Fruit fly (Drosophila melanogaster) whole organism, embryonic: Measurements from ENCODE around the gene mAcon1.

ENCODE experiments used
- C15 ChIP-seq: fragments of 200-800 bp; sonication (Bioruptor generic); IDR thresholded peaks from 3 replicates; pipeline ENCODE4 v1.3.6; 2022; ENCODE audit warnings: missing biosample characterization, missing genetic modification characterization
- CG15011 ChIP-seq: fragments of 200-800 bp; sonication (Bioruptor generic); optimal IDR thresholded peaks from 3 replicates; lab custom pipeline; 2018; ENCODE audit warnings: missing biosample characterization, mild to moderate bottlenecking, missing genetic modification characterization
- CG15269 ChIP-seq: fragments of 200-800 bp; sonication (Bioruptor generic); optimal IDR thresholded peaks from 2 replicates; lab custom pipeline; 2018; ENCODE audit warnings: missing biosample characterization, mild to moderate bottlenecking, missing genetic modification characterization, moderate library complexity
- CG1602 ChIP-seq: fragments of 200-800 bp; sonication (Bioruptor generic); optimal IDR thresholded peaks from 3 replicates; lab custom pipeline; 2016; ENCODE audit warnings: missing biosample characterization, missing genetic modification characterization
- CG16779 ChIP-seq: fragments of 200-800 bp; sonication (Bioruptor generic); IDR thresholded peaks from 2 replicates; pipeline ENCODE4 v1.3.6; 2022; ENCODE audit warnings: missing biosample characterization, missing genetic modification characterization
- CG16813 ChIP-seq: fragments of 200-800 bp; sonication (Bioruptor generic); IDR thresholded peaks from 3 replicates; pipeline ENCODE4 v1.3.6; 2022; ENCODE audit warnings: missing biosample characterization, missing genetic modification characterization; ENCODE audit not compliant: partially characterized antibody
- CG17361 ChIP-seq: fragments of 200-800 bp; sonication (Bioruptor generic); IDR thresholded peaks from 3 replicates; pipeline ENCODE4 v1.3.6; 2022; ENCODE audit warnings: missing biosample characterization, missing genetic modification characterization
- CG18011 ChIP-seq: fragments of 200-800 bp; sonication (Bioruptor generic); optimal IDR thresholded peaks from 2 replicates; lab custom pipeline; 2017; ENCODE audit warnings: missing biosample characterization, missing genetic modification characterization, mild to moderate bottlenecking, moderate library complexity, missing genotype
- CG3995 ChIP-seq: fragments of 200-800 bp; sonication (Bioruptor generic); optimal IDR thresholded peaks from 3 replicates; lab custom pipeline; 2016; ENCODE audit warnings: missing biosample characterization, missing genetic modification characterization
- CG6175 ChIP-seq: fragments of 200-800 bp; sonication (Bioruptor generic); IDR thresholded peaks from 3 replicates; pipeline ENCODE4 v1.3.6; 2022; ENCODE audit warnings: missing biosample characterization, missing genetic modification characterization
- CG7556 ChIP-seq: fragments of 200-800 bp; sonication (Bioruptor generic); optimal IDR thresholded peaks from 2 replicates; lab custom pipeline; 2017; ENCODE audit warnings: missing biosample characterization, mild to moderate bottlenecking, missing genetic modification characterization
- CG8089 ChIP-seq: fragments of 200-800 bp; sonication (Bioruptor generic); optimal IDR thresholded peaks from 3 replicates; lab custom pipeline; 2016; ENCODE audit warnings: missing biosample characterization, missing genetic modification characterization
- CG8290 ChIP-seq, 3 experiments: fragments of 200-800 bp; sonication (Bioruptor generic); optimal IDR thresholded peaks; 2 replicates each; lab custom pipeline; 2016 to 2019; ENCODE audit warnings: missing biosample characterization in 3 of 3, missing genetic modification characterization in 3 of 3, mild to moderate bottlenecking in 2 of 3, moderate library complexity in 1 of 3
- CG8388 ChIP-seq: fragments of 200-800 bp; sonication (Bioruptor generic); optimal IDR thresholded peaks from 2 replicates; lab custom pipeline; 2019; ENCODE audit warnings: missing biosample characterization, mild to moderate bottlenecking, missing genetic modification characterization, moderate library complexity
- CG9932 ChIP-seq: fragments of 200-800 bp; sonication (Bioruptor generic); IDR thresholded peaks from 2 replicates; pipeline ENCODE4 v1.3.6; 2022; ENCODE audit warnings: missing biosample characterization, missing genetic modification characterization
- Camta ChIP-seq: fragments of 200-800 bp; sonication (Bioruptor generic); optimal IDR thresholded peaks from 2 replicates; lab custom pipeline; 2016; ENCODE audit warnings: missing biosample characterization, missing genetic modification characterization
- D ChIP-seq, 2 experiments: fragments of 200-800 bp in 1 of 2; fragments of >200 bp in 1 of 2; sonication (Bioruptor generic) in 1 of 2; optimal IDR thresholded peaks; 2 replicates in 1 of 2; 3 replicates in 1 of 2; lab custom pipeline; 2017; ENCODE audit warnings: mild to moderate bottlenecking in 1 of 2, missing biosample characterization in 1 of 2, missing genetic modification characterization in 1 of 2, missing genetic modification reagents in 1 of 2
- GATAe ChIP-seq: fragments of 200-800 bp; sonication (Bioruptor generic); conservative IDR thresholded peaks from 2 replicates; pipeline ENCODE4 v1.3.6; 2022; ENCODE audit warnings: missing biosample characterization, missing genetic modification characterization
- Gug ChIP-seq: fragments of 200-800 bp; sonication (Bioruptor generic); IDR thresholded peaks from 4 replicates; pipeline ENCODE4 v1.3.6; 2022; ENCODE audit warnings: missing biosample characterization, missing genetic modification characterization
- HLH4C ChIP-seq: fragments of 200-800 bp; sonication (Bioruptor generic); IDR thresholded peaks from 3 replicates; pipeline ENCODE4 v1.3.6; 2022; ENCODE audit warnings: missing biosample characterization, missing genetic modification characterization; ENCODE audit not compliant: partially characterized antibody
- HLHmδ ChIP-seq: fragments of 200-800 bp; sonication (Bioruptor generic); optimal IDR thresholded peaks from 2 replicates; lab custom pipeline; 2018; ENCODE audit warnings: missing biosample characterization, mild to moderate bottlenecking, missing genetic modification characterization, moderate library complexity
- HmgZ ChIP-seq: fragments of 200-800 bp; sonication (Bioruptor generic); optimal IDR thresholded peaks from 2 replicates; lab custom pipeline; 2018; ENCODE audit warnings: missing biosample characterization, mild to moderate bottlenecking, missing genetic modification characterization
- Meics ChIP-seq: fragments of 200-800 bp; sonication (Bioruptor generic); optimal IDR thresholded peaks from 2 replicates; lab custom pipeline; 2017; ENCODE audit warnings: missing biosample characterization, mild to moderate bottlenecking, missing genetic modification characterization
- NC2α ChIP-seq: fragments of 200-800 bp; sonication (Bioruptor generic); optimal IDR thresholded peaks from 2 replicates; lab custom pipeline; 2016; ENCODE audit warnings: missing biosample characterization, missing genetic modification characterization
- Nf-YA ChIP-seq: fragments of 200-800 bp; sonication (Bioruptor generic); IDR thresholded peaks from 2 replicates; pipeline ENCODE4 v1.3.6; 2022; ENCODE audit warnings: missing biosample characterization, missing genetic modification characterization
- Nf-YC ChIP-seq: fragments of 200-800 bp; optimal IDR thresholded peaks from 3 replicates; lab custom pipeline; 2019; ENCODE audit warnings: missing biosample characterization, mild to moderate bottlenecking, missing genetic modification characterization, moderate library complexity
- Ravus ChIP-seq: fragments of 200-800 bp; sonication (Bioruptor generic); IDR thresholded peaks from 2 replicates; pipeline ENCODE4 v1.3.6; 2022; ENCODE audit warnings: missing biosample characterization, missing genetic modification characterization
- Six4 ChIP-seq: fragments of 200-800 bp; sonication (Bioruptor generic); optimal IDR thresholded peaks from 2 replicates; lab custom pipeline; 2016; ENCODE audit warnings: missing biosample characterization, missing genetic modification characterization
- Xbp1 ChIP-seq: fragments of 200-800 bp; sonication (Bioruptor generic); optimal IDR thresholded peaks from 3 replicates; lab custom pipeline; 2016; ENCODE audit warnings: missing biosample characterization, mild to moderate bottlenecking, missing genetic modification characterization
- ap ChIP-seq: fragments of 200-800 bp; sonication (Bioruptor generic); IDR thresholded peaks from 2 replicates; pipeline ENCODE4 v1.3.6; 2022; ENCODE audit warnings: missing biosample characterization, missing genetic modification characterization
- ara ChIP-seq: fragments of 200-800 bp; sonication (Bioruptor generic); IDR thresholded peaks from 2 replicates; pipeline ENCODE4 v1.3.6; 2022; ENCODE audit warnings: missing biosample characterization, missing genetic modification characterization
- en ChIP-seq: fragments of 200-800 bp; sonication (Bioruptor generic); optimal IDR thresholded peaks from 2 replicates; lab custom pipeline; 2016; ENCODE audit warnings: missing biosample characterization, missing genetic modification characterization
- ftz-f1 ChIP-seq: fragments of 200-800 bp; sonication (Bioruptor generic); optimal IDR thresholded peaks from 2 replicates; lab custom pipeline; 2016; ENCODE audit warnings: missing biosample characterization, missing genetic modification characterization
- gce ChIP-seq: fragments of 200-800 bp; sonication (Bioruptor generic); IDR thresholded peaks from 3 replicates; pipeline ENCODE4 v1.3.6; 2022; ENCODE audit warnings: missing biosample characterization, missing genetic modification characterization
- hkb ChIP-seq, 2 experiments: fragments of 200-800 bp in 1 of 2; fragments of >200 bp in 1 of 2; sonication (Bioruptor generic) in 1 of 2; IDR thresholded peaks in 1 of 2; optimal IDR thresholded peaks in 1 of 2; 2 replicates each; pipeline versions ENCODE4 v1.3.6 to Lab custom; 2017 to 2022; ENCODE audit warnings: missing biosample characterization in 1 of 2, missing genetic modification characterization in 1 of 2
- ind ChIP-seq: fragments of 200-800 bp; sonication (Bioruptor generic); optimal IDR thresholded peaks from 3 replicates; lab custom pipeline; 2016; ENCODE audit warnings: missing biosample characterization, missing genetic modification characterization
- jing ChIP-seq: fragments of 200-800 bp; sonication (Bioruptor generic); optimal IDR thresholded peaks from 2 replicates; lab custom pipeline; 2018; ENCODE audit warnings: missing biosample characterization, mild to moderate bottlenecking, missing genetic modification characterization
- maf-S ChIP-seq: fragments of 200-800 bp; sonication (Bioruptor generic); optimal IDR thresholded peaks from 2 replicates; lab custom pipeline; 2016; ENCODE audit warnings: missing biosample characterization, missing genetic modification characterization
- nerfin-1 ChIP-seq: fragments of 200-800 bp; sonication (Bioruptor generic); optimal IDR thresholded peaks from 3 replicates; lab custom pipeline; 2019; ENCODE audit warnings: missing biosample characterization, mild to moderate bottlenecking, missing genetic modification characterization, moderate library complexity
- phol ChIP-seq: fragments of 200-800 bp; sonication (Bioruptor generic); optimal IDR thresholded peaks from 3 replicates; lab custom pipeline; 2018; ENCODE audit warnings: missing biosample characterization, mild to moderate bottlenecking, missing genetic modification characterization, moderate library complexity
- ranshi ChIP-seq: fragments of 200-800 bp; sonication (Bioruptor generic); IDR thresholded peaks from 2 replicates; pipeline ENCODE4 v1.3.6; 2022; ENCODE audit warnings: missing biosample characterization, missing genetic modification characterization
- repo ChIP-seq: fragments of 200-800 bp; sonication (Bioruptor generic); optimal IDR thresholded peaks from 2 replicates; lab custom pipeline; 2016; ENCODE audit warnings: missing biosample characterization, missing genetic modification characterization
- run ChIP-seq: fragments of 200-800 bp; sonication (Bioruptor generic); optimal IDR thresholded peaks from 3 replicates; lab custom pipeline; 2018; ENCODE audit warnings: missing biosample characterization, mild to moderate bottlenecking, missing genetic modification characterization
- sim ChIP-seq: fragments of 200-800 bp; sonication (Bioruptor generic); IDR thresholded peaks from 2 replicates; pipeline ENCODE4 v1.3.6; 2022; ENCODE audit warnings: missing biosample characterization, missing genetic modification characterization
- sob ChIP-seq: fragments of 200-800 bp; sonication (Bioruptor generic); IDR thresholded peaks from 2 replicates; pipeline ENCODE4 v1.3.6; 2022; ENCODE audit warnings: missing biosample characterization, missing genetic modification characterization
- sug ChIP-seq: fragments of 200-800 bp; optimal IDR thresholded peaks from 2 replicates; lab custom pipeline; 2019; ENCODE audit warnings: missing biosample characterization, mild to moderate bottlenecking, missing genetic modification characterization, moderate library complexity
- tap ChIP-seq: fragments of 200-800 bp; optimal IDR thresholded peaks from 3 replicates; lab custom pipeline; 2019; ENCODE audit warnings: missing biosample characterization, mild to moderate bottlenecking, missing genetic modification characterization, moderate library complexity
- tio ChIP-seq: fragments of 200-800 bp; sonication (Bioruptor generic); optimal IDR thresholded peaks from 2 replicates; lab custom pipeline; 2017; ENCODE audit warnings: missing biosample characterization, missing genetic modification characterization, inconsistent platforms
- vnd ChIP-seq: fragments of 200-800 bp; sonication (Bioruptor generic); IDR thresholded peaks from 3 replicates; pipeline ENCODE4 v1.3.6; 2022; ENCODE audit warnings: missing biosample characterization, missing genetic modification characterization; ENCODE audit not compliant: partially characterized antibody
- z ChIP-seq: fragments of 200-800 bp; sonication (Bioruptor generic); IDR thresholded peaks from 3 replicates; pipeline ENCODE4 v1.3.6; 2022; ENCODE audit warnings: missing biosample characterization, missing genetic modification characterization

Gene mAcon1

dm6 chr2L:21214961-21215362 lies 46.6 kb downstream of the mAcon1 start (continued):
- TF ChIP-seq vnd (GFP tag; lab: Robert Waterston, UW) (no peak), NC2α (peak; percentile 23), HmgZ (tag; lab: Kevin White, UChicago) (peak; percentile 43), CG15011 (GFP tag; lab: Kevin White, UChicago) (no peak), HLHmδ (no peak), Gug (GFP tag; lab: Robert Waterston, UW) (no peak; the same call in 3 of the 4 replicates), CG9932 (GFP tag; lab: Robert Waterston, UW) (0 out of 2 replicates have a peak, but pooled peaks have one; percentile 7), HLH4C (GFP tag; lab: Robert Waterston, UW) (peak; percentile 29; the same call in 1 of the 3 replicates), nerfin-1 (peak; percentile 27), C15 (GFP tag; lab: Robert Waterston, UW) (no peak), z (no peak), Camta (GFP tag; lab: Kevin White, UChicago) (peak; percentile 34), jing (GFP tag; lab: Kevin White, UChicago) (no peak), Xbp1 (GFP tag; lab: Kevin White, UChicago) (peak; percentile 26), gce (no peak), CG15269 (tag; lab: Kevin White, UChicago) (no peak), tap (tag; lab: Kevin White, UChicago) (no peak), CG17361 (GFP tag; lab: Robert Waterston, UW) (peak; percentile 41; the same call in 1 of the 3 replicates), CG6175 (GFP tag; lab: Robert Waterston, UW) (no peak), CG16813 (GFP tag; lab: Robert Waterston, UW) (peak; percentile 32; the same call in 1 of the 3 replicates), en (GFP tag; lab: Kevin White, UChicago) (no peak), ind (GFP tag; lab: Kevin White, UChicago) (peak; percentile 11), CG7556 (GFP tag; lab: Kevin White, UChicago) (no peak), ftz-f1 (GFP tag; lab: Kevin White, UChicago) (no peak), run (tag; lab: Kevin White, UChicago) (no peak), CG8388 (GFP tag; lab: Kevin White, UChicago) (no peak), sob (peak; percentile 61), CG1602 (no peak), sug (tag; lab: Kevin White, UChicago) (peak; percentile 64), CG8089 (GFP tag; lab: Kevin White, UChicago) (peak; percentile 9), phol (tag; lab: Kevin White, UChicago) (no peak), CG18011 (GFP tag; lab: Kevin White, UChicago) (no peak), maf-S (no peak), GATAe (GFP tag; lab: Robert Waterston, UW) (no peak), repo (peak; percentile 46), hkb (optimal IDR thresholded peaks at IDR 0.05; lab: Kevin White, UChicago) (no peak), hkb (GFP tag; IDR thresholded peaks at IDR 0.05; lab: Robert Waterston, UW) (peak; percentile 43), CG8290 (GFP tag; optimal IDR thresholded peaks at IDR 0.05; lab: Kevin White, UChicago) (peak; percentile 45), CG8290 (tag; optimal IDR thresholded peaks at IDR 0.05; lab: Kevin White, UChicago) (peak in 1 of 2 experiments; percentile 79), D (optimal IDR thresholded peaks at IDR 0.05; lab: Kevin White, UChicago) (no peak), D (GFP tag; optimal IDR thresholded peaks at IDR 0.05; lab: Kevin White, UChicago) (no peak), ranshi (GFP tag; lab: Robert Waterston, UW) (no peak), ap (GFP tag; lab: Robert Waterston, UW) (no peak), sim (GFP tag; lab: Robert Waterston, UW) (no peak), Six4 (GFP tag; lab: Kevin White, UChicago) (no peak), Nf-YC (no peak), Ravus (GFP tag; lab: Robert Waterston, UW) (no peak), CG3995 (GFP tag; lab: Kevin White, UChicago) (peak; percentile 53), tio (GFP tag; lab: Kevin White, UChicago) (no peak), Nf-YA (GFP tag; lab: Robert Waterston, UW) (0 out of 2 replicates have a peak, but pooled peaks have one; percentile 57), Meics (GFP tag; lab: Kevin White, UChicago) (no peak), CG16779 (0 out of 2 replicates have a peak, but pooled peaks have one; percentile 26), ara (GFP tag; lab: Robert Waterston, UW) (peak; percentile 69; the same call in 1 of the 2 replicates)
